Fruit fly (Drosophila melanogaster): Measurements from ENCODE around the gene tara.
A peak's percentile ranks its signal among the peaks of the same experiment; 100 is the strongest.

tara gene

dm6 chr3R:16236713-16237641 is 11.5 kb downstream of the tara start (continued):
- TF ChIP-seq ase (GFP tag; IDR thresholded peaks at IDR 0.05) (no peak), Xbp1 (GFP tag; optimal IDR thresholded peaks at IDR 0.05) (peak; percentile 98), org-1 (GFP tag; optimal IDR thresholded peaks at IDR 0.05) (peak; percentile 95), CG14014 (GFP tag; IDR thresholded peaks at IDR 0.05) (no peak), CG2199 (GFP tag; IDR thresholded peaks at IDR 0.05) (no peak)

DNA sequence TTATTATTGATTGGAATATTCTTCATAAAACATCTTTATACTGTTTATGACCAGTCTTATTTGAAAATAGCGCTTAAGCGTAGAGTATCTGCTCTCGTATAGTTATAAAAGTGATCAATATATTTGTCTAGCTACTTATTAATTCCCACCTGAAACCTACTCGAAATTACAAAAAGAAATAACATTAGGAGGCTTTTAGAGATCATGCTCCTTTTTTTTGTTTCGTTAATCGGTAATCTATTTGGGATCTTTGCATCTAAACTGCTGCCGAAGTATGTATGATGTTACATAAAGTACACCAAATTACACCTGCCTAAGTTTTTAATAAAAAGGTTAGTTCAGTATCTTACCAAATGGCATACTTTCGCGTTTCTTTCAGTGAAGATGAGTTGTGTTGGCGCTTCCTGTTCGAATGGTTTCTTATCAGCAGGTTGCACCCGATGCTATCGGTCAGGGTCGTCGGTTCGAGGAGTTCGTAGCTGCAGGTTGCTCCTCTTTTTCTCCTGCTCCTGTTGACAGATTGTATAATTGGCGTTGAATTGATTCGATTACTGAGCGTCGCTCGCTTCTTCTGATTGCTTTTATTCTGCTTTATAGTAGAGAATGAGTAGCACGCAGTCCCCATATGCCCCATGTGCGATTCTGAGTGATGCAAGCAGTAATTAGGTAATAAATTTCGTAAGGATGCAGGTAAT is 12.7 kb downstream of the tara start:
- no peak for TF ChIP-seq CG11695 (GFP tag; IDR thresholded peaks at IDR 0.05)
- TF ChIP-seq D19A (tag; optimal IDR thresholded peaks at IDR 0.05): peak; percentile 64
- TF ChIP-seq Sox100B (GFP tag; optimal IDR thresholded peaks at IDR 0.05): peak; percentile 2
- TF ChIP-seq Pdp1 (GFP tag; optimal IDR thresholded peaks at IDR 0.05): peak in 1 of 2 experiments; percentile 41
- TF ChIP-seq Hr78 (GFP tag; optimal IDR thresholded peaks at IDR 0.05): no peak
- no peak for TF ChIP-seq Abd-B (GFP tag; optimal IDR thresholded peaks at IDR 0.05)
- no peak for TF ChIP-seq dysf (GFP tag; IDR thresholded peaks at IDR 0.05)
- no peak for TF ChIP-seq crol (GFP tag; IDR thresholded peaks at IDR 0.05)
- TF ChIP-seq hth (optimal IDR thresholded peaks at IDR 0.05): no peak
- TF ChIP-seq NFAT (GFP tag; IDR thresholded peaks at IDR 0.05): no peak
- TF ChIP-seq sens (GFP tag): peak; percentile 65
- TF ChIP-seq Med (GFP tag): peak; percentile 46
- no peak for TF ChIP-seq aop (GFP tag; IDR thresholded peaks at IDR 0.05)
- TF ChIP-seq fu2 (GFP tag; optimal IDR thresholded peaks at IDR 0.05): no peak

DNA sequence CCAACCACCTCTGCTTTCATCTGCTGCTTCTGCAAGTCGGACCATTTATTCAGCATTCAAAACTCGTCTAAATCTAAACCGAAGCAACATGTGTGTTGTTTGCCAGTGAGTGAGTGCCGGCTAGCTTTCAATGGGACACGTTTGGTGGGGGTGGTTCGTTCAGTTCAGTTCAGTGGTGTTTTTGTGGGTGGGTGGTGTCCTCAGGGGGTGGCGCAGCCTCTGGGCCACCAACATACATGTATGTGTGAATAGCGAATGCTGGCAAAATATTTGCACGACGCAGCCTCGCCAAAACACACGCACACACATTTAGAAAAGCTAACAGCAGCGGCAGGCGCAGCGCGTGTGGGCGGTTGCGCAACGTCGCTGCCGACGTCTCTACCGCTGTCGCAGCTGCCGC is 13.9 kb downstream of the tara start:
- TF ChIP-seq en (GFP tag; optimal IDR thresholded peaks at IDR 0.05): no peak
- TF ChIP-seq CG10274 (GFP tag; optimal IDR thresholded peaks at IDR 0.05): no peak
- TF ChIP-seq crp (GFP tag; optimal IDR thresholded peaks at IDR 0.05): no peak
- no peak for TF ChIP-seq fd3F (GFP tag; optimal IDR thresholded peaks at IDR 0.05)
- TF ChIP-seq crol (GFP tag; IDR thresholded peaks at IDR 0.05): no peak
- TF ChIP-seq mld (GFP tag; IDR thresholded peaks at IDR 0.05; ENCODE audit: partially characterized antibody): no peak
- no peak for TF ChIP-seq Six4 (GFP tag; optimal IDR thresholded peaks at IDR 0.05)
- no peak for TF ChIP-seq CG10959 (GFP tag; IDR thresholded peaks at IDR 0.05)
- TF ChIP-seq Stat92E (GFP tag; optimal IDR thresholded peaks at IDR 0.05): no peak
- no peak for TF ChIP-seq Gug (GFP tag; IDR thresholded peaks at IDR 0.05)
- TF ChIP-seq pfk (GFP tag; optimal IDR thresholded peaks at IDR 0.05): no peak
- TF ChIP-seq kay (GFP tag; optimal IDR thresholded peaks at IDR 0.05): no peak
- TF ChIP-seq CG10543 (GFP tag; optimal IDR thresholded peaks at IDR 0.05): peak; percentile 5
- TF ChIP-seq Ets65A (GFP tag): no peak
- no peak for TF ChIP-seq Sry-β (GFP tag; optimal IDR thresholded peaks at IDR 0.05)
- TF ChIP-seq hkb (optimal IDR thresholded peaks at IDR 0.05): no peak
- no peak for TF ChIP-seq hkb (GFP tag; IDR thresholded peaks at IDR 0.05)
- no peak for TF ChIP-seq CG6854 (GFP tag; optimal IDR thresholded peaks at IDR 0.05)
- no peak for TF ChIP-seq CG8290 (GFP tag; optimal IDR thresholded peaks at IDR 0.05)
- peak in 1 of 2 experiments; percentile 39 for TF ChIP-seq CG8290 (tag; optimal IDR thresholded peaks at IDR 0.05)
- TF ChIP-seq z (GFP tag; IDR thresholded peaks at IDR 0.05): no peak
- no peak for TF ChIP-seq CG7745 (tag; optimal IDR thresholded peaks at IDR 0.05)
- no peak for TF ChIP-seq fd64A (GFP tag; optimal IDR thresholded peaks at IDR 0.05)
- TF ChIP-seq CG7928 (GFP tag; optimal IDR thresholded peaks at IDR 0.05): no peak
- no peak for TF ChIP-seq dm (GFP tag; optimal IDR thresholded peaks at IDR 0.05)
- TF ChIP-seq Hr51 (GFP tag; optimal IDR thresholded peaks at IDR 0.05): no peak
- TF ChIP-seq CG8089 (GFP tag; optimal IDR thresholded peaks at IDR 0.05): no peak
- TF ChIP-seq Eip74EF (GFP tag; optimal IDR thresholded peaks at IDR 0.05): no peak
